Worm (Caenorhabditis elegans) whole organism, young adult: ENCODE measurements around the gene D2021.4.

Source experiments
- F33H1.4 ChIP-seq: fragments of 200-800 bp; sonication (Bioruptor generic); IDR thresholded peaks from 2 replicates; pipeline ENCODE4 v1.3.6; 2022; ENCODE audit warnings: missing genetic modification reagents, missing genetic modification characterization, missing compliant biosample characterization
- F57C9.4 ChIP-seq: sonication (generic microtip); optimal IDR thresholded peaks from 2 replicates; lab custom pipeline; 2017; ENCODE audit warnings: mild to moderate bottlenecking, missing genetic modification characterization, missing compliant biosample characterization
- K11D2.4 ChIP-seq: fragments of 200-800 bp; sonication (Bioruptor generic); IDR thresholded peaks from 2 replicates; pipeline ENCODE4 v1.3.6; 2022; ENCODE audit warnings: missing genetic modification reagents, missing genetic modification characterization, missing compliant biosample characterization
- akir-1 ChIP-seq: fragments of 200-800 bp; sonication (Bioruptor generic); optimal IDR thresholded peaks from 2 replicates; lab custom pipeline; 2018; ENCODE audit warnings: mild to moderate bottlenecking, missing genetic modification characterization, moderate library complexity, missing compliant biosample characterization
- ama-1 ChIP-seq, 3 experiments: fragments of 150-350 bp in 1 of 3; sonication (generic microtip) in 2 of 3; optimal IDR thresholded peaks; 2 replicates each; lab custom pipeline; 2014 to 2018; ENCODE audit warnings: missing biosample characterization in 2 of 3, missing genetic modification characterization in 2 of 3, missing genetic modification reagents in 2 of 3
- aptf-2 ChIP-seq: fragments of 200-800 bp; sonication (Bioruptor generic); conservative IDR thresholded peaks from 2 replicates; pipeline ENCODE4 v1.3.6; 2022; ENCODE audit warnings: missing genetic modification reagents, missing genetic modification characterization, missing compliant biosample characterization
- attf-6 ChIP-seq: fragments of 200-800 bp; sonication (Bioruptor generic); IDR thresholded peaks from 2 replicates; pipeline ENCODE4 v1.3.6; 2022; ENCODE audit warnings: missing genetic modification reagents, missing genetic modification characterization, missing compliant biosample characterization
- dox-1 ChIP-seq: fragments of 200-800 bp; sonication (Bioruptor generic); IDR thresholded peaks from 2 replicates; pipeline ENCODE4 v1.3.6; 2022; ENCODE audit warnings: missing genetic modification reagents, missing genetic modification characterization, missing compliant biosample characterization
- ets-4 ChIP-seq: fragments of 200-800 bp; sonication (Bioruptor generic); optimal IDR thresholded peaks from 2 replicates; lab custom pipeline; 2018; ENCODE audit warnings: mild to moderate bottlenecking, missing genetic modification characterization, missing compliant biosample characterization
- mcd-1 ChIP-seq: fragments of 200-800 bp; sonication (Bioruptor generic); IDR thresholded peaks from 2 replicates; pipeline ENCODE4 v1.3.6; 2022; ENCODE audit warnings: missing genetic modification reagents, missing genetic modification characterization, missing compliant biosample characterization
- mel-28 ChIP-seq: sonication (generic microtip); optimal IDR thresholded peaks from 2 replicates; lab custom pipeline; 2016; ENCODE audit warnings: borderline replicate concordance, mild to moderate bottlenecking, missing genetic modification characterization, missing compliant biosample characterization
- nfya-2 ChIP-seq: fragments of 200-800 bp; sonication (Bioruptor generic); IDR thresholded peaks from 2 replicates; pipeline ENCODE4 v1.3.6; 2022; ENCODE audit warnings: missing genetic modification reagents, missing genetic modification characterization, missing compliant biosample characterization
- nfyb-1 ChIP-seq: fragments of 200-800 bp; sonication (Bioruptor generic); IDR thresholded peaks from 2 replicates; pipeline ENCODE4 v1.3.6; 2022; ENCODE audit warnings: missing genetic modification reagents, missing genetic modification characterization, missing compliant biosample characterization
- snpc-4 ChIP-seq, 5 experiments: fragments of 150-350 bp in 1 of 5; sonication (generic microtip) in 4 of 5; optimal IDR thresholded peaks; 2 replicates each; lab custom pipeline; 2014 to 2018; ENCODE audit warnings: missing genetic modification characterization in 5 of 5, missing biosample characterization in 3 of 5, antibody characterized with exemption in 2 of 5, mild to moderate bottlenecking in 2 of 5, missing compliant biosample characterization in 2 of 5, missing genotype in 2 of 5, moderate library complexity in 2 of 5, missing genetic modification reagents in 1 of 5

DNA sequence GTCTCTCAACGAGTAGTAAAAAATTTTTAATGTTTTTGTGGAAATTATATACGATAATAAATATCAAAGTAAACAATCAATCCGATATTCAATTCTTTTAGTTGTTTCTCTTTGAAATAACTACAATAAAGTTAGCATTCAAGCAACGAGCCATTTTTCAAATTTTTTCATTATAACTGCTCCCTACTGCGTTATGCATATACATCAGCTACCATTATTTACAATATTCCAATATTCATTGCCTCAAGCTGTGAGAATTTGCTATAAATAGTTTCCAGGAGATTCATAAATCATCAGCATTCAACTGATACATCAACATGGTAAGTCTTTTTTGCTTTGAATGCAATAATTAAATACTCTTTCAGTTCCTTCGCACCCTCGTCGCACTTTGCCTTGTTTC is 12.1 kb downstream of the D2021.4 start, which contains the start of gene nspc-3:
- no peak for TF ChIP-seq snpc-4 (GFP tag; optimal IDR thresholded peaks at IDR 0.05; lab: Kevin White, UChicago)
- no peak for TF ChIP-seq snpc-4 (tag; optimal IDR thresholded peaks at IDR 0.05; lab: Kevin White, UChicago)
- no peak for TF ChIP-seq nfya-2 (GFP tag; lab: Robert Waterston, UW)
- no peak for TF ChIP-seq F57C9.4 (tag; lab: Kevin White, UChicago)
- no peak for TF ChIP-seq ama-1 (optimal IDR thresholded peaks at IDR 0.05; lab: Kevin White, UChicago)
- TF ChIP-seq ama-1 (GFP tag; optimal IDR thresholded peaks at IDR 0.05; lab: Kevin White, UChicago) = no peak
- no peak for TF ChIP-seq ets-4 (GFP tag; lab: Kevin White, UChicago)
- TF ChIP-seq attf-6 (GFP tag; lab: Robert Waterston, UW) = no peak
- no peak for TF ChIP-seq F33H1.4 (GFP tag; lab: Robert Waterston, UW)
- no peak for TF ChIP-seq mel-28 (tag; lab: Kevin White, UChicago)
- TF ChIP-seq aptf-2 (GFP tag; lab: Robert Waterston, UW) = no peak
- TF ChIP-seq mcd-1 (GFP tag; lab: Robert Waterston, UW) = no peak
- no peak for TF ChIP-seq K11D2.4 (GFP tag; lab: Robert Waterston, UW)
- TF ChIP-seq akir-1 (GFP tag; lab: Kevin White, UChicago) = no peak
- TF ChIP-seq nfyb-1 (GFP tag; lab: Robert Waterston, UW) = no peak
- no peak for TF ChIP-seq dox-1
